Worm (Caenorhabditis elegans) whole organism, midembryonic: ENCODE data around the gene rfc-4.
A peak's percentile ranks its signal among the peaks of the same experiment; 100 is the strongest.

Experiments
- T22C8.4 ChIP-seq: fragments of 200-800 bp; sonication (Bioruptor generic); IDR thresholded peaks from 2 replicates; pipeline ENCODE4 v1.3.6; 2022; ENCODE audit warnings: missing genetic modification characterization, missing compliant biosample characterization
- cog-1 ChIP-seq: sonication (generic microtip); optimal IDR thresholded peaks from 2 replicates; lab custom pipeline; 2016; ENCODE audit warnings: missing genetic modification characterization, missing compliant biosample characterization
- flt-1 ChIP-seq: fragments of 200-800 bp; sonication (Bioruptor generic); IDR thresholded peaks from 2 replicates; pipeline ENCODE4 v1.3.6; 2022; ENCODE audit warnings: missing genetic modification characterization, missing compliant biosample characterization
- klf-2 ChIP-seq: fragments of 200-800 bp; sonication (Bioruptor generic); conservative IDR thresholded peaks from 2 replicates; pipeline ENCODE4 v1.3.6; 2022; ENCODE audit warnings: missing genetic modification reagents, missing genetic modification characterization, missing compliant biosample characterization
- med-1 ChIP-seq: sonication (generic microtip); optimal IDR thresholded peaks from 2 replicates; lab custom pipeline; 2017; ENCODE audit warnings: missing genetic modification characterization, mild to moderate bottlenecking, missing compliant biosample characterization, antibody characterized with exemption, missing genetic modification reagents; ENCODE audit not compliant: insufficient read depth
- ref-1 ChIP-seq: fragments of 200-800 bp; sonication (Bioruptor generic); conservative IDR thresholded peaks from 2 replicates; pipeline ENCODE4 v1.3.6; 2022; ENCODE audit warnings: missing genetic modification reagents, missing genetic modification characterization, missing compliant biosample characterization
- tab-1 ChIP-seq: fragments of 200-800 bp; sonication (Bioruptor generic); IDR thresholded peaks from 2 replicates; pipeline ENCODE4 v1.3.6; 2022; ENCODE audit warnings: missing genetic modification characterization, missing compliant biosample characterization
- ztf-23 ChIP-seq: fragments of 200-800 bp; sonication (Bioruptor generic); IDR thresholded peaks from 2 replicates; pipeline ENCODE4 v1.3.6; 2022; ENCODE audit warnings: missing genetic modification reagents, missing genetic modification characterization, missing compliant biosample characterization
- ztf-29 ChIP-seq: fragments of 200-800 bp; sonication (Bioruptor generic); IDR thresholded peaks from 2 replicates; pipeline ENCODE4 v1.3.6; 2022; ENCODE audit warnings: missing genetic modification reagents, missing genetic modification characterization, missing compliant biosample characterization

The rfc-4 gene

DNA sequence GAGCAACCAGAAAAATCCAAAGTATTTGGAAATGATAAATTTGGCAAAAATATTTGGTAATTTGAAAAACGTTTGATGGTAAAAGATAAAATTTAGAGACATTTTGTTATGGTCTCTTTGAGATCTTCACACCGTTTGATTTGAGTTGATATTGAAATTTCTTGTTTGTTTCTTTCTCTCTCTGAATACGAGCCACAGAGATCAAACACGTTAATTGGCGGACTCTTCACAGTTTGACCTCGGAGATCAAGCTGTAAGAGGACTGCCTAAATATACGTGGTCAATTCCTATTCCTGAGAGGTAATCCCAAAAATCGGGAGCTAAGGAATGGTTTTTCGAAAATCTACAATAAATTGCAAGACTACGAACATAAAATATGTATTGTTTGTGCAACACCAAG lies 3.4 kb upstream of the rfc-4 start:
- TF ChIP-seq flt-1 (GFP tag; lab: Robert Waterston, UW) (no peak), klf-2 (GFP tag; lab: Robert Waterston, UW) (no peak), cog-1 (no peak), ref-1 (no peak), ztf-29 (GFP tag; lab: Robert Waterston, UW) (no peak), T22C8.4 (GFP tag; lab: Robert Waterston, UW) (no peak), ztf-23 (GFP tag; lab: Robert Waterston, UW) (no peak), med-1 (GFP tag; lab: Kevin White, UChicago) (no peak), tab-1 (GFP tag; lab: Robert Waterston, UW) (no peak)

DNA sequence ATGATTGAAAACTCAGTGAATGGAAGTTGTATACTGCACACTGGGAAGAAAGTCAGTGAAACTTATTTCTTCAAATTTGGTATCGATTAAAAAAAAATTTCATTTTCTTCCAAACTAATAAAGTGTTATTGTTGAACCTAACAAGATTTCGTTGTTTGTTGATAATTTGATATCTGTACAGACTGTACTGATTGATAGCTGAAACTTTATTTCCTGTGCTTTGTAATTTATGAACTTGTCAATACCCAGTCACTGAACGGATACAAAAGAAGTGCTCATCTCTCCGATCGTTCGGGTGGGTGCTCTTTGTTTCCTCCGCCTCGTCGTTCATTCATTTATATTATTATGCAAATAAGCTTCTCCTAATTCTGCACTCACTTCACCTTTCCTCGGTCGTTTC lies 3.0 kb upstream of the rfc-4 start, which contains the start of gene F31E3.12:
TSS of gene F31E3.12 (plus strand) at position 301 of the 400 bp plus-strand sequence.
- TF ChIP-seq klf-2 (GFP tag; lab: Robert Waterston, UW) (no peak), cog-1 (no peak), tab-1 (GFP tag; lab: Robert Waterston, UW) (no peak), ztf-23 (GFP tag; lab: Robert Waterston, UW) (no peak), flt-1 (GFP tag; lab: Robert Waterston, UW) (no peak), ztf-29 (GFP tag; lab: Robert Waterston, UW) (no peak), ref-1 (no peak), med-1 (GFP tag; lab: Kevin White, UChicago) (no peak), T22C8.4 (GFP tag; lab: Robert Waterston, UW) (no peak)

DNA sequence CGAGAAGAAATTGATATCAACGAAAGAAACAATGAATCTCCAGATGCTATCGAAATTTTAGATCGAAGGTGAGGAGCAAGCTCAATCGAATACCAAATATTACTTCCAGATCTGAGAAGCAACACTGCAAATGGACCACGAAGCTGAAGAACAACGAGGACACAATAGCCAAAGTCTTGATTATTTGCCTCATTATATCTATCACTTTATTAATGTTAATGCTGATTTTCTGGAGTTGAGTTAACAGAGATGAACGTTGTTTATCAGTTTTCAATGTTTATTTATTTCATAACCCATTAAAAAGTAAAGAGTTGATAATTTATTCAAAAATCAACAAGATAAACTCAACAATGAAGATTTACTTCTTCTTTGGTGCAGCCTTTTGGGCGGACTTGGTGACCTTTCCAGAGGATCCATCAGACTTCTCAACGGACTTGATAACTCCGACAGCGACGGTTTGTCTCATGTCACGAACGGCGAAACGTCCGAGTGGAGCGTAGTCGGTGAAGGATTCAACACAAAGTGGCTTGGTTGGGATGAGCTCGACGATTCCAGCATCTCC lies 2.2 kb upstream of the rfc-4 start:
- no peak for TF ChIP-seq ztf-23 (GFP tag; lab: Robert Waterston, UW)
- no peak for TF ChIP-seq cog-1
- TF ChIP-seq klf-2 (GFP tag; lab: Robert Waterston, UW) = no peak
- no peak for TF ChIP-seq ref-1
- no peak for TF ChIP-seq ztf-29 (GFP tag; lab: Robert Waterston, UW)
- no peak for TF ChIP-seq T22C8.4 (GFP tag; lab: Robert Waterston, UW)
- no peak for TF ChIP-seq med-1 (GFP tag; lab: Kevin White, UChicago)
- TF ChIP-seq flt-1 (GFP tag; lab: Robert Waterston, UW) = no peak

DNA sequence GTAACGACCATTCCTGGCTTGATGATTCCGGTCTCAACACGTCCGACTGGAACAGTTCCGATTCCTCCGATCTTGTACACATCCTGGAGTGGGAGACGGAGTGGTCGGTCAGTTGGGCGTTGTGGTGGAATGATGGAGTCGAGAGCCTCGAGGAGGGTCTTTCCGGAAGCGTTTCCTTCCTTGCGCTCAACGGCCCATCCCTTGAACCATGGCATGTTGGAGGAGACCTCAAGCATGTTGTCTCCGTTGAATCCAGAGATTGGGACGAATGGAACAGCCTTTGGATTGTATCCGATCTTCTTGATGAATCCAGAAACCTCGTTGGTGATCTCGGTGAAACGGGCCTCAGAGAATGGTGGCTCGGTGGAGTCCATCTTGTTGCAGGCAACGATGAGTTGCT lies 1.3 kb upstream of the rfc-4 start:
- TF ChIP-seq tab-1 (GFP tag; lab: Robert Waterston, UW) (no peak), flt-1 (GFP tag; lab: Robert Waterston, UW) (no peak), ztf-23 (GFP tag; lab: Robert Waterston, UW) (no peak), ref-1 (no peak), klf-2 (GFP tag; lab: Robert Waterston, UW) (no peak), T22C8.4 (GFP tag; lab: Robert Waterston, UW) (no peak), med-1 (GFP tag; lab: Kevin White, UChicago) (no peak), cog-1 (no peak), ztf-29 (GFP tag; lab: Robert Waterston, UW) (no peak)

DNA sequence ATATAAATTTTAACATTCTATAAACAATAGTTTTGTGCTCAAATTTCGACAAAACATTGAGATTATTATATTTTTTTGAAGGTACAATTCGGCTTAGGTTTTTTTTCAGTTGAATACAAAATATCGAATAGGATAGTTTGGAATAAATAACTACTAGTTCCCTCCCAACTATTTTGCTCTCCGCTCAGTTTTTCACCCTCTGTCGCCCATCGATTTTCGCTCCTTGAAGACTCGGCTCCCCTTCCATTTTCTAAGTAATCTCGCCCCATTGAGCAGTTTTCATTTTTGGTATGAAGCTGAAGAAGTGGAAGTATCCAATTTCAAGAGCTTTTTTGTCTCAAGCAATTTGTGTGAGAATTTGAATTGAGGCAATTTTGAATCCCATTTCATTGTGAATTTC lies 1.6 kb downstream of the rfc-4 start, which contains the start of gene F31E3.2:
TSS of gene F31E3.2 (plus strand) at position 301 of the 400 bp plus-strand sequence.
- TF ChIP-seq flt-1 (GFP tag; lab: Robert Waterston, UW) (no peak), med-1 (GFP tag; lab: Kevin White, UChicago) (no peak), ztf-23 (GFP tag; lab: Robert Waterston, UW) (no peak), T22C8.4 (GFP tag; lab: Robert Waterston, UW) (no peak), tab-1 (GFP tag; lab: Robert Waterston, UW) (no peak)

ce11 chrIII:6974952-6975351 lies 2.9 kb downstream of the rfc-4 start:
- TF ChIP-seq ztf-23 (GFP tag; lab: Robert Waterston, UW) (no peak), tab-1 (GFP tag; lab: Robert Waterston, UW) (no peak), klf-2 (GFP tag; lab: Robert Waterston, UW) (no peak), flt-1 (GFP tag; lab: Robert Waterston, UW) (no peak), cog-1 (no peak), ztf-29 (GFP tag; lab: Robert Waterston, UW) (no peak), ref-1 (no peak), med-1 (GFP tag; lab: Kevin White, UChicago) (no peak), T22C8.4 (GFP tag; lab: Robert Waterston, UW) (no peak)

DNA sequence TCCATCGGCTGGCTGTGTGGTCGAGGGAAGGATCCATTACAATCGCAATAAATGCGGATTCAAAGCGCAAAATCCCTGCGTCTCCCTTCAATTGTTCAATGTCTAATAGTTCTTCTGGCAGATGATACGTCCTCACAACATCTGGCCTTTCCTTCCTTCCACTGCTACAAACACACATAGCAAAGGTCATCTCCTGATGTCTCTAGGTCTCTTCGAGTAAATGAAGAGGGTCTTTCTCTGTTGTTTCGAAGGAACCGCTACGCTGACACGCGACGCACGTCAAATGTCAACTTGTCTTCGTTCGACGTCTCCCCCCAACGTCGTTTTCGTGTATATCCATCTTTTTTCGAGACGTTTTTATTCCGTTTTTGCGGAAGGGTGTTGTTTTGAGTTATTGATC lies 6.8 kb downstream of the rfc-4 start:
- TF ChIP-seq cog-1 (peak; percentile 85), ztf-23 (GFP tag; lab: Robert Waterston, UW) (0 out of 2 replicates have a peak, but pooled peaks have one; percentile 56), tab-1 (GFP tag; lab: Robert Waterston, UW) (no peak), flt-1 (GFP tag; lab: Robert Waterston, UW) (0 out of 2 replicates have a peak, but pooled peaks have one; percentile 5), T22C8.4 (GFP tag; lab: Robert Waterston, UW) (no peak), klf-2 (GFP tag; lab: Robert Waterston, UW) (no peak), ztf-29 (GFP tag; lab: Robert Waterston, UW) (no peak), med-1 (GFP tag; lab: Kevin White, UChicago) (no peak), ref-1 (no peak)

DNA sequence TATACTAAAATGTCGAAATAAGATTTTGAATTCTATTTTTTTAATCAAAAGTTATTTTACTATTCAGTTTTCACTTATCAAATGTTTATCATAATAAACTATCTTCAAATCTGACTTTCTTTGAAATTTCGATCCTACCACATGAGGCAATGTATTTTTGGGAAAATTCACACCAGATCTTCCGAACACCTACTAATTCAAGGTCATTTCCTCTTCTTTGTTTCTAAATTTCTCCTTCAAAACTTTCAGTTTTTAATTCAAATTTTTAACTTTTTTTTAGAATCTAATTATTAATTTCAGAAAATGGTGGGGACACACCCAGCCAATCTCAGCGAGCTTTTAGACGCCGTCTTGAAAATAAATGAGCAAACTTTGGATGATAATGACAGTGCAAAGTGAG lies 7.5 kb downstream of the rfc-4 start, which contains the start of gene ceh-20:
TSS of gene ceh-20 (plus strand) at position 301 of the 400 bp plus-strand sequence.
- no peak for TF ChIP-seq tab-1 (GFP tag; lab: Robert Waterston, UW)
- TF ChIP-seq ztf-29 (GFP tag; lab: Robert Waterston, UW) = no peak
- no peak for TF ChIP-seq ztf-23 (GFP tag; lab: Robert Waterston, UW)
- TF ChIP-seq med-1 (GFP tag; lab: Kevin White, UChicago) = no peak
- TF ChIP-seq T22C8.4 (GFP tag; lab: Robert Waterston, UW) = no peak
- no peak for TF ChIP-seq ref-1
- no peak for TF ChIP-seq klf-2 (GFP tag; lab: Robert Waterston, UW)
- no peak for TF ChIP-seq cog-1

DNA sequence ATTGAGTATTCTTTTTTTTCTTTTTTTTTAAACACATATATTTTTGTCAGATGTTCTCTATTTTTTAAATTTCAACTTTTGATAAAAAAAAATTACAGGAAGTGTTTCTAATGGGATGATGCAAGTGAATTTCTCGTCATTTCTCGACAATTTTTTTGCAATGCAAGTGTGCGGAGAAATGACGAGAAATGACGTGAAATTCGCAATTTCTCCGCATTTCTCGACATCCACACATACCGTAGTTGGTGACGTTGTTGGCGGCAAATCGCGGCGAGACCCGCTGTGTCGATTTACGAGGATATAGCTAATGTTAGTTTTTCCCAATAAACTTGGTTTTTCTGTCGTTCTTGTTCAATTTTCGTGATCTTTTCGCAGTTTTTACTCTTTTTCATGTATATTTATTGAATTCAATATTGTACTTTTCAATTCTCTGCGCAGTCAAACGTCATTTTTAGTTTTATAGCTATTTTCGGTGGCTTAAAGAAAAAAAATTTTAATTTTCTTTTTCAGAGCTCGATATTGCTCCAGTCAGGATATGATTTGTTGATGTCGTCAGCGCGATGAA lies 10.0 kb downstream of the rfc-4 start, which contains the start of gene F31E3.6:
TSS of gene F31E3.6 (plus strand) at position 93 of the 565 bp plus-strand sequence.
- TF ChIP-seq flt-1 (GFP tag; lab: Robert Waterston, UW) = peak; percentile 30; the same call in 1 of the 2 replicates
